Worm (Caenorhabditis elegans) whole organism, late embryonic: ENCODE results near the gene Y70C5A.3.

Source experiments
- C38D4.7 ChIP-seq: fragments of 200-800 bp; sonication (Bioruptor generic); optimal IDR thresholded peaks from 2 replicates; lab custom pipeline; 2018; ENCODE audit warnings: mild to moderate bottlenecking, missing genetic modification characterization, moderate library complexity, missing compliant biosample characterization
- K09A11.1 ChIP-seq: sonication (generic microtip); optimal IDR thresholded peaks from 2 replicates; lab custom pipeline; 2017; ENCODE audit warnings: antibody characterized with exemption, mild to moderate bottlenecking, missing genetic modification characterization, missing compliant biosample characterization; ENCODE audit not compliant: insufficient read depth
- T23F11.4 ChIP-seq: fragments of 200-800 bp; sonication (Bioruptor generic); optimal IDR thresholded peaks from 2 replicates; lab custom pipeline; 2018; ENCODE audit warnings: mild to moderate bottlenecking, missing genetic modification characterization, missing compliant biosample characterization
- Y22D7AL.16 ChIP-seq: sonication (generic microtip); optimal IDR thresholded peaks from 2 replicates; lab custom pipeline; 2016; ENCODE audit warnings: missing genetic modification characterization, missing compliant biosample characterization
- ahr-1 ChIP-seq: sonication (generic microtip); optimal IDR thresholded peaks from 2 replicates; lab custom pipeline; 2016; ENCODE audit warnings: missing genetic modification characterization, missing compliant biosample characterization
- ama-1 ChIP-seq: fragments of 150-350 bp; optimal IDR thresholded peaks from 2 replicates; lab custom pipeline; 2014
- ceh-14 ChIP-seq: sonication (generic microtip); optimal IDR thresholded peaks from 2 replicates; lab custom pipeline; 2016; ENCODE audit warnings: missing genotype, missing genetic modification characterization, missing compliant biosample characterization
- ceh-19 ChIP-seq: fragments of 200-800 bp; sonication (Bioruptor generic); optimal IDR thresholded peaks from 2 replicates; lab custom pipeline; 2018; ENCODE audit warnings: mild to moderate bottlenecking, missing genetic modification characterization, missing compliant biosample characterization
- ceh-22 ChIP-seq: sonication (generic microtip); optimal IDR thresholded peaks from 2 replicates; lab custom pipeline; 2017; ENCODE audit warnings: missing biosample characterization, missing genetic modification characterization
- ceh-24 ChIP-seq: sonication (generic microtip); optimal IDR thresholded peaks from 2 replicates; lab custom pipeline; 2016; ENCODE audit warnings: mild to moderate bottlenecking, missing genetic modification characterization, missing compliant biosample characterization
- ceh-30 ChIP-seq: fragments of 150-350 bp; optimal IDR thresholded peaks from 2 replicates; lab custom pipeline; 2014; ENCODE audit warnings: missing biosample characterization, missing genetic modification characterization
- ceh-31 ChIP-seq: sonication (generic microtip); optimal IDR thresholded peaks from 2 replicates; lab custom pipeline; 2016; ENCODE audit warnings: missing genetic modification characterization, missing compliant biosample characterization
- ceh-34 ChIP-seq: sonication (generic microtip); optimal IDR thresholded peaks from 2 replicates; lab custom pipeline; 2016; ENCODE audit warnings: mild to moderate bottlenecking, missing genetic modification characterization, missing compliant biosample characterization
- ceh-45 ChIP-seq: fragments of 200-800 bp; sonication (Bioruptor generic); IDR thresholded peaks from 2 replicates; pipeline ENCODE4 v1.3.6; 2022; ENCODE audit warnings: missing genetic modification reagents, missing genetic modification characterization, missing compliant biosample characterization
- ceh-48 ChIP-seq: sonication (generic microtip); optimal IDR thresholded peaks from 2 replicates; lab custom pipeline; 2016; ENCODE audit warnings: missing genetic modification characterization, inconsistent platforms, missing compliant biosample characterization
- dmd-4 ChIP-seq: sonication (generic microtip); optimal IDR thresholded peaks from 2 replicates; lab custom pipeline; 2016; ENCODE audit warnings: borderline replicate concordance, missing genetic modification characterization, missing compliant biosample characterization
- elt-4 ChIP-seq: sonication (generic microtip); optimal IDR thresholded peaks from 2 replicates; lab custom pipeline; 2016; ENCODE audit warnings: missing genetic modification characterization, missing compliant biosample characterization
- eyg-1 ChIP-seq: sonication (generic microtip); optimal IDR thresholded peaks from 2 replicates; lab custom pipeline; 2016; ENCODE audit warnings: missing genotype, missing genetic modification characterization, missing compliant biosample characterization
- fkh-10 ChIP-seq: fragments of 150-350 bp; optimal IDR thresholded peaks from 2 replicates; lab custom pipeline; 2014; ENCODE audit warnings: missing biosample characterization, missing genetic modification reagents, missing genetic modification characterization
- hlh-30 ChIP-seq: sonication (generic microtip); optimal IDR thresholded peaks from 2 replicates; lab custom pipeline; 2017; ENCODE audit warnings: antibody characterized with exemption, missing genetic modification characterization, missing compliant biosample characterization; ENCODE audit not compliant: insufficient read depth
- hlh-8 ChIP-seq: sonication (generic microtip); optimal IDR thresholded peaks from 2 replicates; lab custom pipeline; 2016; ENCODE audit warnings: missing genotype, missing genetic modification characterization, missing compliant biosample characterization
- mec-3 ChIP-seq: sonication (generic microtip); optimal IDR thresholded peaks from 2 replicates; lab custom pipeline; 2016; ENCODE audit warnings: borderline replicate concordance, missing genetic modification characterization, missing compliant biosample characterization
- nfya-1 ChIP-seq: sonication (generic microtip); optimal IDR thresholded peaks from 2 replicates; lab custom pipeline; 2017; ENCODE audit warnings: missing genetic modification characterization, mild to moderate bottlenecking, missing compliant biosample characterization, antibody characterized with exemption, moderate library complexity
- nhr-11 ChIP-seq: fragments of 150-350 bp; optimal IDR thresholded peaks from 2 replicates; lab custom pipeline; 2014; ENCODE audit warnings: missing biosample characterization, missing genetic modification characterization
- nhr-232 ChIP-seq: sonication (generic microtip); optimal IDR thresholded peaks from 2 replicates; lab custom pipeline; 2016; ENCODE audit warnings: missing genetic modification characterization, missing compliant biosample characterization
- npax-4 ChIP-seq: sonication (generic microtip); optimal IDR thresholded peaks from 2 replicates; lab custom pipeline; 2016; ENCODE audit warnings: missing genetic modification characterization, missing compliant biosample characterization
- odd-2 ChIP-seq: sonication (generic microtip); optimal IDR thresholded peaks from 2 replicates; lab custom pipeline; 2017; ENCODE audit warnings: antibody characterized with exemption, mild to moderate bottlenecking, missing genetic modification characterization, missing compliant biosample characterization
- pat-9 ChIP-seq: fragments of 200-800 bp; sonication (Bioruptor generic); optimal IDR thresholded peaks from 2 replicates; lab custom pipeline; 2018; ENCODE audit warnings: mild to moderate bottlenecking, missing genetic modification characterization, moderate library complexity, missing compliant biosample characterization
- pax-1 ChIP-seq: fragments of 150-350 bp; optimal IDR thresholded peaks from 2 replicates; lab custom pipeline; 2014; ENCODE audit warnings: missing biosample characterization, missing genetic modification characterization
- pha-4 ChIP-seq: fragments of 150-350 bp; optimal IDR thresholded peaks from 2 replicates; lab custom pipeline; 2018; ENCODE audit warnings: missing biosample characterization, missing genetic modification reagents, missing genetic modification characterization
- pqm-1 ChIP-seq: sonication (generic microtip); optimal IDR thresholded peaks from 2 replicates; lab custom pipeline; 2016; ENCODE audit warnings: missing genetic modification characterization, missing compliant biosample characterization
- pros-1 ChIP-seq: fragments of 150-350 bp; optimal IDR thresholded peaks from 2 replicates; lab custom pipeline; 2014; ENCODE audit warnings: missing biosample characterization, missing genetic modification reagents, missing genetic modification characterization
- rnt-1 ChIP-seq: sonication (generic microtip); optimal IDR thresholded peaks from 2 replicates; lab custom pipeline; 2016; ENCODE audit warnings: missing genetic modification characterization, missing compliant biosample characterization
- sox-2 ChIP-seq: fragments of 200-800 bp; sonication (Bioruptor generic); IDR thresholded peaks from 2 replicates; pipeline ENCODE4 v1.3.6; 2022; ENCODE audit warnings: missing genetic modification reagents, missing genetic modification characterization, missing compliant biosample characterization
- syd-9 ChIP-seq: sonication (generic microtip); optimal IDR thresholded peaks from 2 replicates; lab custom pipeline; 2016; ENCODE audit warnings: mild to moderate bottlenecking, missing genetic modification characterization, moderate library complexity, missing compliant biosample characterization
- tbx-2 ChIP-seq: sonication (generic microtip); optimal IDR thresholded peaks from 2 replicates; lab custom pipeline; 2016; ENCODE audit warnings: missing genetic modification characterization, missing compliant biosample characterization
- tbx-7 ChIP-seq: sonication (generic microtip); optimal IDR thresholded peaks from 2 replicates; lab custom pipeline; 2016; ENCODE audit warnings: missing genotype, missing genetic modification characterization, missing compliant biosample characterization
- unc-3 ChIP-seq, 2 experiments: fragments of 200-800 bp in 1 of 2; sonication (Bioruptor generic) in 1 of 2; sonication (generic microtip) in 1 of 2; conservative IDR thresholded peaks in 1 of 2; optimal IDR thresholded peaks in 1 of 2; 2 replicates each; pipeline versions ENCODE4 v1.3.6 to Lab custom; 2016 to 2022; ENCODE audit warnings: missing compliant biosample characterization in 2 of 2, missing genetic modification characterization in 2 of 2, missing genetic modification reagents in 1 of 2
- unc-42 ChIP-seq: sonication (generic microtip); optimal IDR thresholded peaks from 2 replicates; lab custom pipeline; 2016; ENCODE audit warnings: missing genotype, missing genetic modification characterization, missing compliant biosample characterization
- unc-55 ChIP-seq: sonication (generic microtip); optimal IDR thresholded peaks from 2 replicates; lab custom pipeline; 2017; ENCODE audit warnings: missing biosample characterization, missing genetic modification reagents, missing genetic modification characterization
- zip-5 ChIP-seq: sonication (generic microtip); optimal IDR thresholded peaks from 2 replicates; lab custom pipeline; 2016; ENCODE audit warnings: missing genetic modification characterization, missing compliant biosample characterization
- ztf-16 ChIP-seq: sonication (generic microtip); optimal IDR thresholded peaks from 2 replicates; lab custom pipeline; 2017; ENCODE audit warnings: missing genetic modification characterization, missing compliant biosample characterization

Y70C5A.3 gene

DNA sequence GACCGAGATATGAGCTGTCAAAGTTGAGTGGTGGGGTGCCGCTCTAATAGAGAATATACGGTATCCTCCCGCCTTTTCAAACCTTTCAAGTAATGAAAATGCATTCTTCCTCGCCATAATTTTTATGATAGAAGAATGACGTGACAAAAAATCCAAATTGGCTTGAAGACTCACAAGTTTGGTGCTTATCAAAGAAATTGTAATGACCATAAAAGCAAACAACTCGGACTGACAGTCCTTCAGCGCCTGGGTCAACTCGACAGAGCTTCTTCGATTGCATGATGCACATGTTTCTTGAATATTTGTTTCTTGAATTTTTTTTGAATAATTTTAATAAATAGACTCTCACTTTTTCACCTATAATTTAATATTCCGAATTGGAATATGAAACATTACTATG is 15.3 kb downstream of the Y70C5A.3 start:
- no peak for TF ChIP-seq ceh-24 (tag; lab: Kevin White, UChicago)
- TF ChIP-seq pax-1 (tag; lab: Kevin White, UChicago) = no peak
- no peak for TF ChIP-seq ceh-30
- TF ChIP-seq unc-55 = no peak
- no peak for TF ChIP-seq unc-3 (GFP tag; conservative IDR thresholded peaks at IDR 0.05; lab: Robert Waterston, UW)
- no peak for TF ChIP-seq unc-3 (tag; optimal IDR thresholded peaks at IDR 0.05; lab: Kevin White, UChicago)
- no peak for TF ChIP-seq tbx-2 (tag; lab: Kevin White, UChicago)
- no peak for TF ChIP-seq nhr-232 (tag; lab: Kevin White, UChicago)
- no peak for TF ChIP-seq C38D4.7 (GFP tag; lab: Kevin White, UChicago)
- no peak for TF ChIP-seq syd-9
- no peak for TF ChIP-seq ceh-19
- TF ChIP-seq, all 69 proteins: peak for 0

- TF ChIP-seq pros-1 (no peak), nfya-1 (tag; lab: Kevin White, UChicago) (no peak), ceh-30 (no peak), tbx-7 (no peak), sox-2 (no peak), ahr-1 (tag; lab: Kevin White, UChicago) (no peak), Y22D7AL.16 (tag; lab: Kevin White, UChicago) (no peak), ceh-31 (tag; lab: Kevin White, UChicago) (no peak)
Observed at ce11 chrV:16604301-16604700, 16.4 kb downstream of the Y70C5A.3 start.

DNA sequence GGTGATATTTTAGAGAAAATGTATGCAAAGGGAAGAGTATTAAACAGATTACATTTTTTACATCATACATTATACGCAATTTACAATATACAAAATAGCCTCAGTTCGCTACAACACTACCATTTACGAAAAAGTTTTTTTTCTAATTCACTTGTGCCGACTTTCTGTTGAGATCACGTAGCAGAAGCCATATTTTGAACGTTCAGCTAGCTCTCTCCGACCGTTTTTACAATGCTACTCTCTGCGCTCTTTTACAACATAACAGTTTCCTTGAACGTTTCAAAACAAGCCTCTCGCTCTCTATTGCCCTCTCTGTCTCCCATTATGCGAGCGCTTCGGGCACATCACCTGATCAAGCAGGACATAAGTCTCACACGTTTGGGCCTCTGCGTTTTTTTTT is 17.6 kb downstream of the Y70C5A.3 start, which contains the start of gene T03E6.8:
Gene T03E6.8, minus strand, starts transcription at position 101 of the 400 bp plus-strand sequence.
- no peak for TF ChIP-seq odd-2 (tag; lab: Kevin White, UChicago)
- TF ChIP-seq pax-1 (tag; lab: Kevin White, UChicago) = no peak
- no peak for TF ChIP-seq ceh-48 (tag; lab: Kevin White, UChicago)
- no peak for TF ChIP-seq unc-55
- TF ChIP-seq ceh-34 (tag; lab: Kevin White, UChicago) = no peak
- TF ChIP-seq T23F11.4 (GFP tag; lab: Kevin White, UChicago) = no peak
- TF ChIP-seq syd-9 = no peak

DNA sequence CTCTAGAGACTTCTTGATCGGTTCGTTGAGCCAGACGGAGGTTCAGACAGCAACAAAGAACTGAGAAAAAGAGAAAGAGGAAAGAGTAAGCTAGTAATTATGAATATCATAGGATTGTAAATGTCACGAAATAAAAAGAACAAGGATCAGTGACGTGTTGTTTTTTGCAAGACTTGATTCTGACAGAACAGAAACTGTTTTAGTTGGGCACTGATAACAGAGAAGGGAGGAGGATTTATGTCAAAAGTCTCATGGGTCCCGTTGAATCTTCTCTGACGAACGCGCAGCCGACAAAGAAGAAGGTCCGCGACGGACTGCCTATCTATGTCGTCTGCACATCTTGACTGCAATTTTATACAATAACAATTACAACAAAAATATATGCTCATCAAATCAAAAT is 20.1 kb downstream of the Y70C5A.3 start, which contains the start of gene T03E6.9:
Gene T03E6.9, minus strand, starts transcription at position 101 of the 400 bp plus-strand sequence.
- TF ChIP-seq ceh-30 = no peak
- no peak for TF ChIP-seq ceh-22 (tag; lab: Kevin White, UChicago)
- TF ChIP-seq hlh-30 = no peak
- TF ChIP-seq unc-42 (tag; lab: Kevin White, UChicago) = no peak
- no peak for TF ChIP-seq ceh-48 (tag; lab: Kevin White, UChicago)
- no peak for TF ChIP-seq odd-2 (tag; lab: Kevin White, UChicago)
- no peak for TF ChIP-seq K09A11.1 (tag; lab: Kevin White, UChicago)
- no peak for TF ChIP-seq ahr-1 (tag; lab: Kevin White, UChicago)
- no peak for TF ChIP-seq dmd-4 (tag; lab: Kevin White, UChicago)
- no peak for TF ChIP-seq pha-4
- no peak for TF ChIP-seq nhr-232 (tag; lab: Kevin White, UChicago)

ce11 chrV:16599835-16600234 is 20.9 kb downstream of the Y70C5A.3 start:
- TF ChIP-seq mec-3 (tag; lab: Kevin White, UChicago) (no peak), nfya-1 (tag; lab: Kevin White, UChicago) (peak; percentile 64)

DNA sequence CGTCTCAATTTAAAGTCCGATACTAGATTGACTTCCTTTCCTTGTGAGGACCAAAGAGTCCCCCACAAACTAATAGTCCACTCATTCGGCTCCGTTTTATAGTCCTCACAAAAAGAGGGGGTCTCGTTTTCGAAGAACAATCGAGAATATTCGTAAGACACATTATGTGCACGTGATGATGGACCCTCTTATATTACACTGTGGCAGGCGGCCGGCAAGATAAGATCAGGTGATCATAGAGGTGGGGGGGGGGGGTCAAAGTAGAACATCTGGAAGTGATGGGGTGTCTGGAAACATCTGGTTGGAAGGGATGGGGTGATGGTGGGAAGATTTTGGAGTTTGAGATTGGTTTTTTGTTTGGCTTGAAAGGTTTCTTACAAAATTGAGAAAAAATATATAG is 22.3 kb downstream of the Y70C5A.3 start:
- peak; percentile 84 for TF ChIP-seq hlh-30
- TF ChIP-seq hlh-8 (tag; lab: Kevin White, UChicago) = peak; percentile 28
- no peak for TF ChIP-seq pqm-1 (tag; lab: Kevin White, UChicago)
- no peak for TF ChIP-seq ztf-16 (tag; lab: Kevin White, UChicago)
- TF ChIP-seq zip-5 (tag; lab: Kevin White, UChicago) = no peak
- TF ChIP-seq nhr-11 = no peak
- no peak for TF ChIP-seq ceh-31 (tag; lab: Kevin White, UChicago)
- TF ChIP-seq ama-1 = no peak
- no peak for TF ChIP-seq npax-4 (tag; lab: Kevin White, UChicago)
- TF ChIP-seq eyg-1 (tag; lab: Kevin White, UChicago) = no peak
- TF ChIP-seq elt-4 (tag; lab: Kevin White, UChicago) = no peak
- TF ChIP-seq rnt-1 (tag; lab: Kevin White, UChicago) = peak; percentile 13
- TF ChIP-seq unc-3 (GFP tag; conservative IDR thresholded peaks at IDR 0.05; lab: Robert Waterston, UW) = no peak
- no peak for TF ChIP-seq unc-3 (tag; optimal IDR thresholded peaks at IDR 0.05; lab: Kevin White, UChicago)
- TF ChIP-seq fkh-10 (GFP tag; lab: Kevin White, UChicago) = no peak
- TF ChIP-seq ceh-14 (tag; lab: Kevin White, UChicago) = no peak
- no peak for TF ChIP-seq ceh-45 (GFP tag; lab: Robert Waterston, UW)
- TF ChIP-seq Y22D7AL.16 (tag; lab: Kevin White, UChicago) = no peak
- TF ChIP-seq pat-9 (tag; lab: Kevin White, UChicago) = peak; percentile 5
- no peak for TF ChIP-seq ceh-48 (tag; lab: Kevin White, UChicago)
